Worm (Caenorhabditis elegans): ENCODE measurements around the gene dpf-4.

Gene dpf-4

ce11 chrIII:5841676-5842075 is 17.4 kb upstream of the dpf-4 start:
- TF ChIP-seq zfp-3 (GFP tag; conservative IDR thresholded peaks at IDR 0.05) = no peak
- peak; percentile 2 for TF ChIP-seq ama-1 (optimal IDR thresholded peaks at IDR 0.05)
- peak; percentile 67 for TF ChIP-seq mxl-3 (GFP tag; optimal IDR thresholded peaks at IDR 0.05)
- TF ChIP-seq T26A8.4 (GFP tag; IDR thresholded peaks at IDR 0.05) = 0 out of 2 replicates have a peak, but pooled peaks have one; percentile 23
- TF ChIP-seq nhr-10 (tag; optimal IDR thresholded peaks at IDR 0.05) = no peak
- TF ChIP-seq nhr-11 (tag; optimal IDR thresholded peaks at IDR 0.05) = peak; percentile 74
- TF ChIP-seq hlh-30 (tag; optimal IDR thresholded peaks at IDR 0.05; ENCODE audit: insufficient read depth) = peak; percentile 86
- TF ChIP-seq tag-97 (GFP tag; IDR thresholded peaks at IDR 0.05) = no peak
- TF ChIP-seq dpl-1 (GFP tag; optimal IDR thresholded peaks at IDR 0.05) = peak; percentile 6
- TF ChIP-seq unc-39 (tag; optimal IDR thresholded peaks at IDR 0.05) = no peak
- peak; percentile 65 for TF ChIP-seq dmd-6 (GFP tag; IDR thresholded peaks at IDR 0.05)
- TF ChIP-seq lsy-2 (tag; optimal IDR thresholded peaks at IDR 0.05) = peak in 1 of 2 experiments; percentile 59
- peak; percentile 7 to 83 for TF ChIP-seq mdl-1 (tag; optimal IDR thresholded peaks at IDR 0.05)
- peak; percentile 53 for TF ChIP-seq dve-1 (tag; optimal IDR thresholded peaks at IDR 0.05; ENCODE audit: insufficient read depth)
- peak; percentile 50 for TF ChIP-seq mep-1 (tag; optimal IDR thresholded peaks at IDR 0.05)
- peak; percentile 76 for TF ChIP-seq nhr-28 (tag; optimal IDR thresholded peaks at IDR 0.05)
- TF ChIP-seq ceh-28 (tag; optimal IDR thresholded peaks at IDR 0.05) = no peak
- no peak for TF ChIP-seq zip-2 (tag; optimal IDR thresholded peaks at IDR 0.05)
- TF ChIP-seq hlh-11 (tag; optimal IDR thresholded peaks at IDR 0.05) = peak; percentile 71
- TF ChIP-seq nhr-48 (tag; optimal IDR thresholded peaks at IDR 0.05) = peak; percentile 33
- no peak for TF ChIP-seq Y48G9A.11 (GFP tag; IDR thresholded peaks at IDR 0.05)

ce11 chrIII:5842920-5843319 is 16.2 kb upstream of the dpf-4 start:
- TF ChIP-seq pqm-1 (tag; optimal IDR thresholded peaks at IDR 0.05) (no peak), hlh-30 (tag; optimal IDR thresholded peaks at IDR 0.05; ENCODE audit: insufficient read depth) (no peak), zip-2 (tag; optimal IDR thresholded peaks at IDR 0.05) (no peak), rbr-2 (tag; optimal IDR thresholded peaks at IDR 0.05) (peak; percentile 20), Y48G9A.11 (GFP tag; IDR thresholded peaks at IDR 0.05) (no peak), vab-7 (GFP tag; IDR thresholded peaks at IDR 0.05) (no peak), pha-4 (GFP tag; IDR thresholded peaks at IDR 0.05) (no peak), pha-4 (tag; optimal IDR thresholded peaks at IDR 0.05) (peak; percentile 16), ctbp-1 (GFP tag; IDR thresholded peaks at IDR 0.05) (peak; percentile 38; the same call in 1 of the 2 replicates), daf-19 (GFP tag; conservative IDR thresholded peaks at IDR 0.05) (no peak), lin-1 (GFP tag; IDR thresholded peaks at IDR 0.05) (no peak), spr-1 (tag; optimal IDR thresholded peaks at IDR 0.05) (no peak), zag-1 (tag; optimal IDR thresholded peaks at IDR 0.05) (no peak), egl-43 (GFP tag; IDR thresholded peaks at IDR 0.05) (0 out of 2 replicates have a peak, but pooled peaks have one; percentile 29), daf-16 (GFP tag; optimal IDR thresholded peaks at IDR 0.05) (no peak), daf-16 (tag; optimal IDR thresholded peaks at IDR 0.05) (no peak), fkh-10 (GFP tag; optimal IDR thresholded peaks at IDR 0.05) (peak; percentile 29), hlh-11 (tag; optimal IDR thresholded peaks at IDR 0.05) (peak; percentile 20), T20F7.1 (GFP tag; optimal IDR thresholded peaks at IDR 0.05) (no peak), mes-2 (tag; optimal IDR thresholded peaks at IDR 0.05; ENCODE audit: poor library complexity, severe bottlenecking) (peak; percentile 13), lin-38 (GFP tag; IDR thresholded peaks at IDR 0.05) (no peak), snpc-4 (tag; optimal IDR thresholded peaks at IDR 0.05) (no peak), ZK337.2 (GFP tag; IDR thresholded peaks at IDR 0.05) (no peak), lsy-2 (tag; optimal IDR thresholded peaks at IDR 0.05) (peak in 1 of 2 experiments; percentile 26), mep-1 (tag; optimal IDR thresholded peaks at IDR 0.05) (peak; percentile 23), dve-1 (tag; optimal IDR thresholded peaks at IDR 0.05; ENCODE audit: insufficient read depth) (peak; percentile 8)

Data from whole organism, L4 larva.